Fruit fly (Drosophila melanogaster) whole organism, embryonic: ENCODE measurements around the gene Gpdh1.

Experiments
- Antp ChIP-seq: fragments of 200-800 bp; sonication (Bioruptor generic); optimal IDR thresholded peaks from 3 replicates; lab custom pipeline; 2016; ENCODE audit warnings: missing biosample characterization, missing genetic modification characterization
- B-H1 ChIP-seq: fragments of 200-800 bp; sonication (Bioruptor generic); IDR thresholded peaks from 3 replicates; pipeline ENCODE4 v1.3.6; 2022; ENCODE audit warnings: missing biosample characterization, missing genetic modification characterization
- CG11093 ChIP-seq: fragments of 200-800 bp; sonication (Bioruptor generic); IDR thresholded peaks from 3 replicates; pipeline ENCODE4 v1.3.6; 2022; ENCODE audit warnings: missing biosample characterization, missing genetic modification characterization
- CG12299 ChIP-seq: fragments of 200-800 bp; sonication (Bioruptor generic); optimal IDR thresholded peaks from 2 replicates; lab custom pipeline; 2018; ENCODE audit warnings: missing biosample characterization, mild to moderate bottlenecking, missing genetic modification characterization
- CG15696 ChIP-seq: fragments of 200-800 bp; sonication (Bioruptor generic); optimal IDR thresholded peaks from 2 replicates; lab custom pipeline; 2019; ENCODE audit warnings: missing biosample characterization, mild to moderate bottlenecking, missing genetic modification characterization, moderate library complexity
- CG18619 ChIP-seq: fragments of 200-800 bp; sonication (Bioruptor generic); optimal IDR thresholded peaks from 3 replicates; lab custom pipeline; 2017; ENCODE audit warnings: missing biosample characterization, mild to moderate bottlenecking, missing genetic modification characterization
- CG2678 ChIP-seq: fragments of 200-800 bp; sonication (Bioruptor generic); optimal IDR thresholded peaks from 3 replicates; lab custom pipeline; 2019; ENCODE audit warnings: missing biosample characterization, mild to moderate bottlenecking, missing genetic modification characterization, moderate library complexity
- CG30431 ChIP-seq: fragments of 200-800 bp; sonication (Bioruptor generic); optimal IDR thresholded peaks from 2 replicates; lab custom pipeline; 2017; ENCODE audit warnings: missing biosample characterization, missing genetic modification characterization
- CG3995 ChIP-seq: fragments of 200-800 bp; sonication (Bioruptor generic); optimal IDR thresholded peaks from 3 replicates; lab custom pipeline; 2016; ENCODE audit warnings: missing biosample characterization, missing genetic modification characterization
- CG42726 ChIP-seq: fragments of 200-800 bp; sonication (Bioruptor generic); IDR thresholded peaks from 2 replicates; pipeline ENCODE4 v1.3.6; 2022; ENCODE audit warnings: missing biosample characterization, missing genetic modification characterization; ENCODE audit not compliant: partially characterized antibody
- CG4360 ChIP-seq: fragments of 200-800 bp; sonication (Bioruptor generic); IDR thresholded peaks from 2 replicates; pipeline ENCODE4 v1.3.6; 2022; ENCODE audit warnings: missing biosample characterization, missing genetic modification characterization
- CG5245 ChIP-seq: fragments of 200-800 bp; sonication (Bioruptor generic); optimal IDR thresholded peaks from 3 replicates; lab custom pipeline; 2016; ENCODE audit warnings: missing biosample characterization, missing genetic modification characterization
- CG6765 ChIP-seq: fragments of 200-800 bp; sonication (Bioruptor generic); optimal IDR thresholded peaks from 3 replicates; lab custom pipeline; 2017; ENCODE audit warnings: missing biosample characterization, mild to moderate bottlenecking, missing genetic modification characterization
- CG7271 ChIP-seq: fragments of 200-800 bp; sonication (Bioruptor generic); optimal IDR thresholded peaks from 2 replicates; lab custom pipeline; 2018; ENCODE audit warnings: missing biosample characterization, mild to moderate bottlenecking, missing genetic modification characterization, moderate library complexity
- CG8388 ChIP-seq: fragments of 200-800 bp; sonication (Bioruptor generic); optimal IDR thresholded peaks from 2 replicates; lab custom pipeline; 2019; ENCODE audit warnings: missing biosample characterization, mild to moderate bottlenecking, missing genetic modification characterization, moderate library complexity
- CkIIα-i1 ChIP-seq: fragments of 200-800 bp; sonication (Bioruptor generic); IDR thresholded peaks from 2 replicates; pipeline ENCODE4 v1.3.6; 2022; ENCODE audit warnings: missing biosample characterization, missing genetic modification characterization
- Dfd ChIP-seq, 2 experiments: fragments of >200 bp; optimal IDR thresholded peaks; 2 replicates each; lab custom pipeline; 2017; ENCODE audit warnings: missing biosample characterization in 2 of 2, missing genetic modification characterization in 2 of 2
- Eip74EF ChIP-seq, 2 experiments: fragments of 200-800 bp in 1 of 2; fragments of >200 bp in 1 of 2; sonication (Bioruptor generic) in 1 of 2; optimal IDR thresholded peaks; 2 replicates each; lab custom pipeline; 2017 to 2019; ENCODE audit warnings: missing biosample characterization in 2 of 2, missing genetic modification characterization in 2 of 2, mild to moderate bottlenecking in 1 of 2, moderate library complexity in 1 of 2
- Ets97D ChIP-seq: fragments of 200-800 bp; sonication (Bioruptor generic); optimal IDR thresholded peaks from 3 replicates; lab custom pipeline; 2016; ENCODE audit warnings: missing biosample characterization, missing genetic modification characterization
- Fer2 ChIP-seq: fragments of 200-800 bp; sonication (Bioruptor generic); optimal IDR thresholded peaks from 2 replicates; lab custom pipeline; 2018; ENCODE audit warnings: missing biosample characterization, mild to moderate bottlenecking, missing genetic modification characterization, moderate library complexity
- HHEX ChIP-seq: fragments of 200-800 bp; sonication (Bioruptor generic); optimal IDR thresholded peaks from 3 replicates; lab custom pipeline; 2017; ENCODE audit warnings: missing biosample characterization, mild to moderate bottlenecking, missing genetic modification characterization, missing genetic modification reagents
- HmgD ChIP-seq: fragments of 200-800 bp; sonication (Bioruptor generic); optimal IDR thresholded peaks from 3 replicates; lab custom pipeline; 2016; ENCODE audit warnings: missing biosample characterization, missing genetic modification characterization
- Hr3 ChIP-seq: fragments of 200-800 bp; sonication (Bioruptor generic); optimal IDR thresholded peaks from 3 replicates; lab custom pipeline; 2016; ENCODE audit warnings: missing biosample characterization, missing genetic modification characterization
- Hr51 ChIP-seq, 2 experiments: fragments of 200-800 bp; sonication (Bioruptor generic); optimal IDR thresholded peaks; 2 replicates in 1 of 2; 3 replicates in 1 of 2; lab custom pipeline; 2016 to 2018; ENCODE audit warnings: missing biosample characterization in 2 of 2, missing genetic modification characterization in 2 of 2, mild to moderate bottlenecking in 1 of 2, moderate library complexity in 1 of 2
- Jarid2 ChIP-seq: fragments of 200-800 bp; sonication (Bioruptor generic); optimal IDR thresholded peaks from 3 replicates; lab custom pipeline; 2017; ENCODE audit warnings: mild to moderate bottlenecking, missing biosample characterization, missing genetic modification reagents, missing genetic modification characterization
- Nf-YA ChIP-seq: fragments of 200-800 bp; sonication (Bioruptor generic); IDR thresholded peaks from 2 replicates; pipeline ENCODE4 v1.3.6; 2022; ENCODE audit warnings: missing biosample characterization, missing genetic modification characterization
- Side ChIP-seq: fragments of 200-800 bp; sonication (Bioruptor generic); optimal IDR thresholded peaks from 2 replicates; lab custom pipeline; 2016; ENCODE audit warnings: missing biosample characterization, missing genetic modification characterization
- Sox100B ChIP-seq: fragments of 200-800 bp; sonication (Bioruptor generic); optimal IDR thresholded peaks from 3 replicates; lab custom pipeline; 2018; ENCODE audit warnings: missing biosample characterization, mild to moderate bottlenecking, missing genetic modification characterization
- Ssrp ChIP-seq: fragments of 200-800 bp; sonication (Bioruptor generic); optimal IDR thresholded peaks from 2 replicates; lab custom pipeline; 2018; ENCODE audit warnings: missing biosample characterization, mild to moderate bottlenecking, missing genetic modification characterization, moderate library complexity
- chinmo ChIP-seq: fragments of 200-800 bp; sonication (Bioruptor generic); IDR thresholded peaks from 4 replicates; pipeline ENCODE4 v1.3.6; 2022; ENCODE audit warnings: missing biosample characterization, missing genetic modification characterization; ENCODE audit not compliant: partially characterized antibody
- crp ChIP-seq, 2 experiments: fragments of 200-800 bp; sonication (Bioruptor generic); optimal IDR thresholded peaks; 2 replicates in 1 of 2; 3 replicates in 1 of 2; lab custom pipeline; 2017; ENCODE audit warnings: missing biosample characterization in 2 of 2, missing genetic modification characterization in 2 of 2, mild to moderate bottlenecking in 1 of 2, moderate library complexity in 1 of 2
- danr ChIP-seq: fragments of 200-800 bp; sonication (Bioruptor generic); IDR thresholded peaks from 2 replicates; pipeline ENCODE4 v1.3.6; 2022; ENCODE audit warnings: missing biosample characterization, missing genetic modification characterization
- dimm ChIP-seq: fragments of 200-800 bp; sonication (Bioruptor generic); IDR thresholded peaks from 2 replicates; pipeline ENCODE4 v1.3.6; 2022; ENCODE audit warnings: missing biosample characterization, missing genetic modification characterization
- disco-r ChIP-seq: fragments of 200-800 bp; sonication (Bioruptor generic); optimal IDR thresholded peaks from 2 replicates; lab custom pipeline; 2016; ENCODE audit warnings: missing biosample characterization, missing genetic modification characterization
- ewg ChIP-seq: fragments of 200-800 bp; sonication (Bioruptor generic); optimal IDR thresholded peaks from 3 replicates; lab custom pipeline; 2017; ENCODE audit warnings: mild to moderate bottlenecking, missing biosample characterization, missing genetic modification reagents, missing genetic modification characterization
- fd3F ChIP-seq: fragments of 200-800 bp; sonication (Bioruptor generic); optimal IDR thresholded peaks from 2 replicates; lab custom pipeline; 2018; ENCODE audit warnings: missing biosample characterization, mild to moderate bottlenecking, missing genetic modification characterization, moderate library complexity
- gcm ChIP-seq: fragments of 200-800 bp; sonication (Bioruptor generic); optimal IDR thresholded peaks from 2 replicates; lab custom pipeline; 2019; ENCODE audit warnings: missing biosample characterization, mild to moderate bottlenecking, missing genetic modification characterization, moderate library complexity
- pnt ChIP-seq: fragments of 200-800 bp; sonication (Bioruptor generic); optimal IDR thresholded peaks from 3 replicates; lab custom pipeline; 2016; ENCODE audit warnings: missing biosample characterization, missing genetic modification characterization
- prd ChIP-seq, 3 experiments: fragments of >200 bp in 2 of 3; fragments of 200-800 bp in 1 of 3; sonication (Bioruptor generic) in 1 of 3; optimal IDR thresholded peaks in 2 of 3; IDR thresholded peaks in 1 of 3; 2 replicates in 2 of 3; 3 replicates in 1 of 3; pipeline versions ENCODE4 v1.3.6 to Lab custom; 2017 to 2022; ENCODE audit warnings: missing biosample characterization in 1 of 3, missing genetic modification characterization in 1 of 3
- psq ChIP-seq: fragments of 200-800 bp; sonication (Bioruptor generic); optimal IDR thresholded peaks from 2 replicates; lab custom pipeline; 2017; ENCODE audit warnings: missing biosample characterization, missing genetic modification characterization
- repo ChIP-seq: fragments of 200-800 bp; sonication (Bioruptor generic); optimal IDR thresholded peaks from 2 replicates; lab custom pipeline; 2016; ENCODE audit warnings: missing biosample characterization, missing genetic modification characterization
- schlank ChIP-seq: fragments of 200-800 bp; sonication (Bioruptor generic); optimal IDR thresholded peaks from 2 replicates; lab custom pipeline; 2018; ENCODE audit warnings: missing biosample characterization, mild to moderate bottlenecking, missing genetic modification characterization
- slp2 ChIP-seq: fragments of 200-800 bp; sonication (Bioruptor generic); optimal IDR thresholded peaks from 2 replicates; lab custom pipeline; 2016; ENCODE audit warnings: missing biosample characterization, missing genetic modification characterization
- sna ChIP-seq: fragments of 200-800 bp; sonication (Bioruptor generic); IDR thresholded peaks from 2 replicates; pipeline ENCODE4 v1.3.6; 2022; ENCODE audit warnings: missing biosample characterization, missing genetic modification characterization; ENCODE audit not compliant: partially characterized antibody
- tin ChIP-seq: fragments of 200-800 bp; sonication (Bioruptor generic); optimal IDR thresholded peaks from 3 replicates; lab custom pipeline; 2016; ENCODE audit warnings: missing biosample characterization, missing genetic modification characterization
- toy ChIP-seq: fragments of 200-800 bp; sonication (Bioruptor generic); IDR thresholded peaks from 2 replicates; pipeline ENCODE4 v1.3.6; 2022; ENCODE audit warnings: missing biosample characterization, missing genetic modification characterization

Gpdh1 gene

DNA sequence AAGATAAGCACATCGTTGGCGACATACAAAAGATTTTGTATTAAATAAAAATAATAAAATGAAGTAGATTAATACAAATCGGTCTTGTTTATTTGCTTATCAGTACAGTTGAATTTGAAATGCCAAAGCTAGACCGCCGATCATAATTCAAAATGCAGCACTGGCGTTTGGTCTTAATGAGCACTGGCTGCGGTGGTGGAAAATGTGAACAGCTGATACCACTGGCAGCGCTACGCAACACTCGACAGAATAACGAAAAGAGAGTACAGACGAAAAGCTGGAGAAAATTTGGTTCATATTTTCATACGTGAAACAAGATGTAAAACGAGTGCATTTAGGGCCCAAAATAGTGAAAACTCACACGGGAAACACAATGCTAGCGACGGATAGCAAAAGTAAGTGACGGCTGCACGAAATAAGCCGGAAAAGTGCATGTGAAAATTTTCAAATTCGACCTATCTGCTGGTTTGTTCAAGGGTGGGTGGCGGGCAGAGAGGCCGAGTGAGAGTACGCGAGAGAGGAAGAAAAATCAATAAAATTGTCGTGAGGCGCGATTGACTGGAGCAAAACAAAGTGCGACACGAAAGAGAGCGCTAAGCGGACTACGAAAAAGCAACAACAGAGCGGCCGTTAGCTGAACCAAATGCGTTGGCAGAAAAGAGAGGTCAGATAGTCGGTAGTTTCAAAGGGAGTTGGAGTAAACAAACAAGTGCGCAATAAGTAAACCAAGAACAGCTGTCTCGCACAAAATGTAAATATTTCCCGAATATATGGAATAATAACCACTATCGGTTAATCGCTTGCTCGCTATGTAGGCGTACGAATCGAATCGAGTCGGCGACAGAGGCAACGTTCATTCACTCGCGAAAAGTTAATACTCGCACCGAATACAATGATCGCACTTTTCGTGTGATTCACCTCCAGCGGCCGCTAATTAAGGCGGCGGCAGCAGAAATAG is 36.3 kb upstream of the Gpdh1 start, which contains the start of gene bchs (continued):
- TF ChIP-seq Side (GFP tag; lab: Kevin White, UChicago), result peak; percentile 87
- peak; percentile 92 for TF ChIP-seq CG6765
- peak; percentile 87 for TF ChIP-seq gcm (GFP tag; lab: Kevin White, UChicago)
- no peak for TF ChIP-seq fd3F (GFP tag; lab: Kevin White, UChicago)
- no peak for TF ChIP-seq Sox100B (GFP tag; lab: Kevin White, UChicago)
- TF ChIP-seq CG15696 (tag; lab: Kevin White, UChicago), result peak; percentile 85
- peak; percentile 90 for TF ChIP-seq disco-r
- TF ChIP-seq toy (GFP tag; lab: Robert Waterston, UW), result peak; percentile 38; the same call in 1 of the 2 replicates
- TF ChIP-seq CG8388, result peak; percentile 65
- TF ChIP-seq CG5245 (GFP tag; lab: Kevin White, UChicago), result peak; percentile 75
- TF ChIP-seq CG18619 (GFP tag; lab: Kevin White, UChicago), result peak; percentile 93
- TF ChIP-seq Hr51 (GFP tag; optimal IDR thresholded peaks at IDR 0.05; lab: Kevin White, UChicago), result peak in 1 of 2 experiments; percentile 72
- peak; percentile 16; the same call in 1 of the 2 replicates for TF ChIP-seq CkIIα-i1
- peak; percentile 12 for TF ChIP-seq Hr3
- TF ChIP-seq CG42726, result no peak
- peak; percentile 95 for TF ChIP-seq HHEX (GFP tag; lab: Kevin White, UChicago)
- TF ChIP-seq schlank (tag; lab: Kevin White, UChicago), result peak; percentile 95
- peak; percentile 68; the same call in 2 of the 3 replicates for TF ChIP-seq B-H1 (GFP tag; lab: Robert Waterston, UW)
- no peak for TF ChIP-seq Ssrp (tag; lab: Kevin White, UChicago)
- TF ChIP-seq chinmo, result 0 out of 4 replicates have a peak, but pooled peaks have one; percentile 69
- peak; percentile 64 for TF ChIP-seq HmgD (GFP tag; lab: Kevin White, UChicago)
- peak; percentile 24 for TF ChIP-seq CG7271 (tag; lab: Kevin White, UChicago)
- TF ChIP-seq crp (GFP tag; optimal IDR thresholded peaks at IDR 0.05; lab: Kevin White, UChicago), result peak; percentile 67 to 96
- TF ChIP-seq Dfd (GFP tag; optimal IDR thresholded peaks at IDR 0.05; lab: Kevin White, UChicago), result no peak
- TF ChIP-seq ewg (GFP tag; lab: Kevin White, UChicago), result peak; percentile 85
- peak; percentile 33; the same call in 1 of the 2 replicates for TF ChIP-seq dimm (GFP tag; lab: Robert Waterston, UW)
- peak; percentile 91 for TF ChIP-seq CG4360 (GFP tag; lab: Robert Waterston, UW)
- TF ChIP-seq repo (GFP tag; lab: Kevin White, UChicago), result peak; percentile 71
- peak; percentile 63; the same call in 1 of the 2 replicates for TF ChIP-seq danr (GFP tag; lab: Robert Waterston, UW)
- TF ChIP-seq CG2678, result peak; percentile 90
- TF ChIP-seq pnt (GFP tag; lab: Kevin White, UChicago), result peak; percentile 78
- TF ChIP-seq Jarid2, result peak; percentile 79
- peak; percentile 90 for TF ChIP-seq Nf-YA (GFP tag; lab: Robert Waterston, UW)
- no peak for TF ChIP-seq CG3995 (GFP tag; lab: Kevin White, UChicago)
- peak; percentile 91 for TF ChIP-seq CG12299 (tag; lab: Kevin White, UChicago)
- peak; percentile 39 for TF ChIP-seq Ets97D (GFP tag; lab: Kevin White, UChicago)
- no peak for TF ChIP-seq Eip74EF (GFP tag; optimal IDR thresholded peaks at IDR 0.05; lab: Kevin White, UChicago)
- TF ChIP-seq sna (GFP tag; lab: Robert Waterston, UW), result peak; percentile 68
- TF ChIP-seq prd (optimal IDR thresholded peaks at IDR 0.05; lab: Kevin White, UChicago), result no peak
- TF ChIP-seq prd (GFP tag; IDR thresholded peaks at IDR 0.05; lab: Robert Waterston, UW), result peak; percentile 61; the same call in 2 of the 3 replicates
- peak; percentile 41 for TF ChIP-seq tin
- peak; percentile 97 for TF ChIP-seq psq
- peak; percentile 42 for TF ChIP-seq CG30431 (GFP tag; lab: Kevin White, UChicago)
- peak; percentile 74 for TF ChIP-seq Fer2 (tag; lab: Kevin White, UChicago)
- TF ChIP-seq CG11093 (GFP tag; lab: Robert Waterston, UW), result peak; percentile 54; the same call in 1 of the 3 replicates
- peak; percentile 64 for TF ChIP-seq slp2 (GFP tag; lab: Kevin White, UChicago)
- peak; percentile 67 for TF ChIP-seq Antp (GFP tag; lab: Kevin White, UChicago)
